Worm (Caenorhabditis elegans): Measurements from ENCODE around the gene Y49E10.18.

DNA sequence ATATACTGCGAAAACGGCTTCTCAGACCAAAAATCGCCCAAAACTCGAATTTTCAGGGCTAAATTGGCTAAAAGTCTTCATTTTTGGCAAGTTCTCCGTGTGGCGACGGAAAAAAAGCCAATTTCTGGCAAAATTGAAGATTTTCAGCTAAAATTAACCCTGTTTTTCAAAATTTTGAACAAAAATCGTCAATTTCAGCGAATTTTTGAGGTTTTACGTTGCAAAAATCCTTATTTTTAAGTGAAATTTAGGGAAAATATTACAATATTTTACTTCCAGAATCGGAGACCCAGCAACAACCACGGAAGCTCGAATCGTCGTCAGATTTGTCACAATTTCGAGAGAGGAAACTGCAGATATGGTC, 17.7 kb downstream of the Y49E10.18 start:
- no peak for TF ChIP-seq him-1 (tag; optimal IDR thresholded peaks at IDR 0.05)
- no peak for TF ChIP-seq W03F9.2 (tag; optimal IDR thresholded peaks at IDR 0.05)
- no peak for TF ChIP-seq dao-5 (tag; optimal IDR thresholded peaks at IDR 0.05)
